Comparison of ENCODE assay signal across 8 worm cellular contexts in the genomic region with DNA sequence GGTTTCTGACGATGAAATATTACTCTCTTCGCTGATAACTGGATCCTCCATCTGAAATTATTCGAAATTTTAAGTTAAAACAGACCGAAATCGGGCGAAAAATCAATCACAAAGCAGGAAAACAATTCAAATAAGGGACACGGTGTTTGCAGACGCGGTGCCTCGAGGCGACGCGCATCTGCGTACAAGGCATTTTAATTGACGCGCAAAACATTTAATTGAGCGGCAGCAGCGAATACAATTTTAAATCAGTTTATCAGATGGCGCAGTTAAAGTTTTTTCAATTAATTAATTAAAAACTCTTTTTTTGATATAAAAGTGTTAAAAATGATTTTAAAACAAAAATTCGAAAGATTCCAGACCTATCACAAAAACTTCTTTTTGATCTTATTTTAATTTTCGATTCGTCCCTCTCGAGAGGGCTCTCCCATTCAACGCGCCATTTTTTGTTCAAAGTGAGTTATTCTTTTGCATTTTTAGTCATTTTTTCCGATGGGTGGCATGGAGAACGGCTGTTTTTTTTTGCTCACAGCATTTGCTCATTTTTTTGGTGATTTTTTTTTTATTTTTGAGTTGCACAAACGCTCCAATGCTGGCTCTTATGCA.
TF ChIP-seq lines count a peak whose summit lies in the region.

Gene phf-10, minus strand, starts transcription at position 81 of the 606 bp plus-strand sequence.

TF ChIP-seq in whole organism, L1 larva, 84 proteins besides CTCF, POLR2A, EP300 and RAD21 (continues in another document):
- TF ChIP-seq nhr-28 (tag; optimal IDR thresholded peaks at IDR 0.05; lab: Kevin White, UChicago): no peak
- TF ChIP-seq ztf-11 (tag; optimal IDR thresholded peaks at IDR 0.05; lab: Kevin White, UChicago): no peak
- TF ChIP-seq fkh-4 (tag; optimal IDR thresholded peaks at IDR 0.05; lab: Kevin White, UChicago; ENCODE audit: borderline replicate concordance): no peak
- peak; percentile 18 for TF ChIP-seq nhr-90 (tag; optimal IDR thresholded peaks at IDR 0.05; lab: Kevin White, UChicago; ENCODE audit: poor library complexity)
- no peak for TF ChIP-seq hpl-2 (GFP tag; optimal IDR thresholded peaks at IDR 0.05; lab: Kevin White, UChicago)
- peak; percentile 38 to 51 for TF ChIP-seq lsy-2 (tag; optimal IDR thresholded peaks at IDR 0.05; lab: Kevin White, UChicago)
- TF ChIP-seq efl-1 (optimal IDR thresholded peaks at IDR 0.05; lab: Kevin White, UChicago): peak; percentile 16 to 76
- peak; percentile 75 to 97 for TF ChIP-seq efl-1 (GFP tag; optimal IDR thresholded peaks at IDR 0.05 in 1 of 2; lab: Kevin White, UChicago)
- TF ChIP-seq C04F5.9 (tag; optimal IDR thresholded peaks at IDR 0.05; lab: Kevin White, UChicago): no peak
- TF ChIP-seq nhr-237 (tag; optimal IDR thresholded peaks at IDR 0.05; lab: Kevin White, UChicago): no peak

TF ChIP-seq in whole organism, L2 larva, 48 proteins besides CTCF, POLR2A, EP300 and RAD21:
- TF ChIP-seq gmeb-1 (tag; optimal IDR thresholded peaks at IDR 0.05; lab: Kevin White, UChicago) (peak; percentile 69), ZK546.5 (tag; optimal IDR thresholded peaks at IDR 0.05; lab: Kevin White, UChicago) (no peak), unc-62 (GFP tag; optimal IDR thresholded peaks at IDR 0.05; lab: Kevin White, UChicago) (no peak), sma-3 (GFP tag; optimal IDR thresholded peaks at IDR 0.05; lab: Kevin White, UChicago) (peak; percentile 8), lsy-2 (tag; optimal IDR thresholded peaks at IDR 0.05; lab: Kevin White, UChicago) (peak in 1 of 2 experiments; percentile 34), unc-55 (GFP tag; optimal IDR thresholded peaks at IDR 0.05; lab: Kevin White, UChicago) (peak; percentile 36)
TF ChIP-seq in whole organism, L2 larva: peak in this region for 4.

TF ChIP-seq in whole organism, L3 larva, 47 proteins besides CTCF, POLR2A, EP300 and RAD21:
- no peak for TF ChIP-seq ZK546.5 (tag; optimal IDR thresholded peaks at IDR 0.05; lab: Kevin White, UChicago)
- peak; percentile 3 for TF ChIP-seq pha-4 (tag; optimal IDR thresholded peaks at IDR 0.05; lab: Kevin White, UChicago)
- no peak for TF ChIP-seq elt-3 (tag; optimal IDR thresholded peaks at IDR 0.05; lab: Kevin White, UChicago)
- TF ChIP-seq hmg-11 (tag; optimal IDR thresholded peaks at IDR 0.05; lab: Kevin White, UChicago): peak; percentile 59
- peak; percentile 25 for TF ChIP-seq nfya-1 (tag; optimal IDR thresholded peaks at IDR 0.05; lab: Kevin White, UChicago; ENCODE audit: insufficient read depth)
- no peak for TF ChIP-seq ama-1 (optimal IDR thresholded peaks at IDR 0.05; lab: Kevin White, UChicago)
- peak; percentile 2 for TF ChIP-seq elt-2 (tag; optimal IDR thresholded peaks at IDR 0.05; lab: Kevin White, UChicago)

TF ChIP-seq in whole organism, L4 larva, 104 proteins besides CTCF, POLR2A, EP300 and RAD21 (continues in another document):
- TF ChIP-seq saeg-2 (GFP tag; IDR thresholded peaks at IDR 0.05; lab: Robert Waterston, UW) (no peak), jun-1 (tag; optimal IDR thresholded peaks at IDR 0.05; lab: Kevin White, UChicago) (no peak), hmg-1.1 (GFP tag; IDR thresholded peaks at IDR 0.05; lab: Robert Waterston, UW) (peak; percentile 42; the same call in 1 of the 2 replicates), tra-1 (GFP tag; IDR thresholded peaks at IDR 0.05; lab: Robert Waterston, UW) (no peak), F26F4.8 (GFP tag; conservative IDR thresholded peaks at IDR 0.05; lab: Robert Waterston, UW) (no peak), fos-1 (tag; optimal IDR thresholded peaks at IDR 0.05; lab: Kevin White, UChicago) (no peak), mes-2 (tag; optimal IDR thresholded peaks at IDR 0.05; lab: Kevin White, UChicago; ENCODE audit: poor library complexity, severe bottlenecking) (peak; percentile 67), madf-9 (GFP tag; conservative IDR thresholded peaks at IDR 0.05; lab: Robert Waterston, UW) (no peak), aha-1 (tag; lab: Kevin White, UChicago) (no peak), lin-38 (GFP tag; IDR thresholded peaks at IDR 0.05; lab: Robert Waterston, UW) (peak; percentile 48), nhr-111 (GFP tag; optimal IDR thresholded peaks at IDR 0.05; lab: Kevin White, UChicago) (no peak), nhr-48 (tag; optimal IDR thresholded peaks at IDR 0.05; lab: Kevin White, UChicago) (no peak)

TF ChIP-seq in whole organism, early embryonic, 17 proteins besides CTCF, POLR2A, EP300 and RAD21:
- TF ChIP-seq sea-1 (GFP tag; conservative IDR thresholded peaks at IDR 0.05; lab: Robert Waterston, UW) (no peak), tbx-37 (GFP tag; conservative IDR thresholded peaks at IDR 0.05; lab: Robert Waterston, UW) (no peak), F13C5.2 (tag; optimal IDR thresholded peaks at IDR 0.05; lab: Kevin White, UChicago) (peak; percentile 56), pes-1 (GFP tag; IDR thresholded peaks at IDR 0.05; lab: Robert Waterston, UW) (peak; percentile 56; the same call in 1 of the 2 replicates), ama-1 (optimal IDR thresholded peaks at IDR 0.05; lab: Kevin White, UChicago) (no peak), ceh-13 (GFP tag; optimal IDR thresholded peaks at IDR 0.05; lab: Kevin White, UChicago) (no peak), hmg-4 (GFP tag; optimal IDR thresholded peaks at IDR 0.05; lab: Kevin White, UChicago) (no peak), flt-1 (GFP tag; IDR thresholded peaks at IDR 0.05; lab: Robert Waterston, UW) (no peak), aly-1 (tag; optimal IDR thresholded peaks at IDR 0.05; lab: Kevin White, UChicago) (no peak)

TF ChIP-seq in whole organism, late embryonic, 69 proteins besides CTCF, POLR2A, EP300 and RAD21 (continues in another document):
- TF ChIP-seq ceh-14 (tag; optimal IDR thresholded peaks at IDR 0.05; lab: Kevin White, UChicago): peak; percentile 54
- TF ChIP-seq ceh-19 (GFP tag; optimal IDR thresholded peaks at IDR 0.05; lab: Kevin White, UChicago): peak; percentile 48
- peak; percentile 35 for TF ChIP-seq nfya-1 (tag; optimal IDR thresholded peaks at IDR 0.05; lab: Kevin White, UChicago)
- no peak for TF ChIP-seq unc-3 (GFP tag; conservative IDR thresholded peaks at IDR 0.05; lab: Robert Waterston, UW)
- no peak for TF ChIP-seq unc-3 (tag; optimal IDR thresholded peaks at IDR 0.05; lab: Kevin White, UChicago)
- TF ChIP-seq rnt-1 (tag; optimal IDR thresholded peaks at IDR 0.05; lab: Kevin White, UChicago): no peak
- TF ChIP-seq nhr-11 (tag; optimal IDR thresholded peaks at IDR 0.05; lab: Kevin White, UChicago): no peak
- TF ChIP-seq ceh-34 (tag; optimal IDR thresholded peaks at IDR 0.05; lab: Kevin White, UChicago): peak; percentile 19
- no peak for TF ChIP-seq ceh-31 (tag; optimal IDR thresholded peaks at IDR 0.05; lab: Kevin White, UChicago)
- no peak for TF ChIP-seq F13H6.1 (tag; optimal IDR thresholded peaks at IDR 0.05; lab: Kevin White, UChicago)
- peak; percentile 11 for TF ChIP-seq ceh-48 (tag; optimal IDR thresholded peaks at IDR 0.05; lab: Kevin White, UChicago)
- no peak for TF ChIP-seq K02D7.2 (tag; optimal IDR thresholded peaks at IDR 0.05; lab: Kevin White, UChicago)
- no peak for TF ChIP-seq hlh-6 (tag; optimal IDR thresholded peaks at IDR 0.05; lab: Kevin White, UChicago)
- no peak for TF ChIP-seq C08G9.2 (tag; optimal IDR thresholded peaks at IDR 0.05; lab: Kevin White, UChicago)
- TF ChIP-seq unc-42 (tag; optimal IDR thresholded peaks at IDR 0.05; lab: Kevin White, UChicago): peak; percentile 45

TF ChIP-seq in whole organism, mixed stage, embryonic, 35 proteins besides CTCF, POLR2A, EP300 and RAD21:
- TF ChIP-seq ces-1 (GFP tag; optimal IDR thresholded peaks at IDR 0.05; lab: Kevin White, UChicago): peak; percentile 77
- peak; percentile 60 for TF ChIP-seq sptf-1 (tag; optimal IDR thresholded peaks at IDR 0.05; lab: Kevin White, UChicago)
- peak; percentile 73 for TF ChIP-seq ceh-43 (GFP tag; optimal IDR thresholded peaks at IDR 0.05; lab: Kevin White, UChicago)
- peak; percentile 33 for TF ChIP-seq M03D4.4 (tag; optimal IDR thresholded peaks at IDR 0.05; lab: Kevin White, UChicago)
- no peak for TF ChIP-seq nhr-28 (tag; optimal IDR thresholded peaks at IDR 0.05; lab: Kevin White, UChicago)
- TF ChIP-seq lin-13 (tag; optimal IDR thresholded peaks at IDR 0.05; lab: Kevin White, UChicago): no peak
- TF ChIP-seq mls-2 (tag; optimal IDR thresholded peaks at IDR 0.05; lab: Kevin White, UChicago): peak; percentile 28
TF ChIP-seq in whole organism, mixed stage, embryonic: peak in this region for 5.

TF ChIP-seq in whole organism, young adult, 124 proteins besides CTCF, POLR2A, EP300 and RAD21 (continues in another document):
- TF ChIP-seq dpl-1 (GFP tag; optimal IDR thresholded peaks at IDR 0.05; lab: Kevin White, UChicago) (peak; percentile 39), F55B11.4 (tag; optimal IDR thresholded peaks at IDR 0.05; lab: Kevin White, UChicago; ENCODE audit: borderline replicate concordance, insufficient read depth) (no peak), efl-1 (GFP tag; optimal IDR thresholded peaks at IDR 0.05; lab: Kevin White, UChicago) (peak; percentile 87), mxl-1 (tag; optimal IDR thresholded peaks at IDR 0.05; lab: Kevin White, UChicago) (no peak), B0035.1 (tag; optimal IDR thresholded peaks at IDR 0.05; lab: Kevin White, UChicago) (no peak), lin-54 (GFP tag; optimal IDR thresholded peaks at IDR 0.05; lab: Kevin White, UChicago) (peak; percentile 40), B0261.1 (tag; optimal IDR thresholded peaks at IDR 0.05; lab: Kevin White, UChicago) (no peak), cebp-2 (GFP tag; IDR thresholded peaks at IDR 0.05; lab: Robert Waterston, UW) (no peak), K12H6.12 (tag; optimal IDR thresholded peaks at IDR 0.05; lab: Kevin White, UChicago) (no peak), ceh-27 (GFP tag; optimal IDR thresholded peaks at IDR 0.05; lab: Kevin White, UChicago) (no peak), cebp-1 (GFP tag; IDR thresholded peaks at IDR 0.05; lab: Robert Waterston, UW) (no peak), cebp-1 (tag; optimal IDR thresholded peaks at IDR 0.05; lab: Kevin White, UChicago) (peak; percentile 3), madf-6 (GFP tag; IDR thresholded peaks at IDR 0.05; lab: Robert Waterston, UW) (peak; percentile 68), aptf-3 (GFP tag; IDR thresholded peaks at IDR 0.05; lab: Robert Waterston, UW) (no peak), mes-4 (tag; optimal IDR thresholded peaks at IDR 0.05; lab: Kevin White, UChicago) (no peak), ztf-6 (GFP tag; IDR thresholded peaks at IDR 0.05; lab: Robert Waterston, UW) (no peak), attf-5 (GFP tag; optimal IDR thresholded peaks at IDR 0.05; lab: Kevin White, UChicago) (no peak), attf-6 (GFP tag; IDR thresholded peaks at IDR 0.05; lab: Robert Waterston, UW) (no peak), ceh-91 (GFP tag; IDR thresholded peaks at IDR 0.05; lab: Robert Waterston, UW) (peak; percentile 31; the same call in 1 of the 2 replicates), Y95B8A.8 (GFP tag; IDR thresholded peaks at IDR 0.05; lab: Robert Waterston, UW) (no peak), die-1 (tag; optimal IDR thresholded peaks at IDR 0.05; lab: Kevin White, UChicago) (no peak), ztf-25 (GFP tag; IDR thresholded peaks at IDR 0.05; lab: Robert Waterston, UW) (no peak), C06A6.2 (GFP tag; conservative IDR thresholded peaks at IDR 0.05; lab: Robert Waterston, UW) (no peak), rec-8 (tag; optimal IDR thresholded peaks at IDR 0.05; lab: Kevin White, UChicago) (no peak), F57C9.4 (tag; optimal IDR thresholded peaks at IDR 0.05; lab: Kevin White, UChicago) (no peak)
